Worm (Caenorhabditis elegans) whole organism, midembryonic: ENCODE data around the gene vps-45.

Experiments used
- T22C8.4 ChIP-seq: fragments of 200-800 bp; sonication (Bioruptor generic); IDR thresholded peaks from 2 replicates; pipeline ENCODE4 v1.3.6; 2022; ENCODE audit warnings: missing genetic modification characterization, missing compliant biosample characterization
- cog-1 ChIP-seq: sonication (generic microtip); optimal IDR thresholded peaks from 2 replicates; lab custom pipeline; 2016; ENCODE audit warnings: missing genetic modification characterization, missing compliant biosample characterization
- flt-1 ChIP-seq: fragments of 200-800 bp; sonication (Bioruptor generic); IDR thresholded peaks from 2 replicates; pipeline ENCODE4 v1.3.6; 2022; ENCODE audit warnings: missing genetic modification characterization, missing compliant biosample characterization
- klf-2 ChIP-seq: fragments of 200-800 bp; sonication (Bioruptor generic); conservative IDR thresholded peaks from 2 replicates; pipeline ENCODE4 v1.3.6; 2022; ENCODE audit warnings: missing genetic modification reagents, missing genetic modification characterization, missing compliant biosample characterization
- med-1 ChIP-seq: sonication (generic microtip); optimal IDR thresholded peaks from 2 replicates; lab custom pipeline; 2017; ENCODE audit warnings: missing genetic modification characterization, mild to moderate bottlenecking, missing compliant biosample characterization, antibody characterized with exemption, missing genetic modification reagents; ENCODE audit not compliant: insufficient read depth
- ref-1 ChIP-seq: fragments of 200-800 bp; sonication (Bioruptor generic); conservative IDR thresholded peaks from 2 replicates; pipeline ENCODE4 v1.3.6; 2022; ENCODE audit warnings: missing genetic modification reagents, missing genetic modification characterization, missing compliant biosample characterization
- tab-1 ChIP-seq: fragments of 200-800 bp; sonication (Bioruptor generic); IDR thresholded peaks from 2 replicates; pipeline ENCODE4 v1.3.6; 2022; ENCODE audit warnings: missing genetic modification characterization, missing compliant biosample characterization
- ztf-23 ChIP-seq: fragments of 200-800 bp; sonication (Bioruptor generic); IDR thresholded peaks from 2 replicates; pipeline ENCODE4 v1.3.6; 2022; ENCODE audit warnings: missing genetic modification reagents, missing genetic modification characterization, missing compliant biosample characterization
- ztf-29 ChIP-seq: fragments of 200-800 bp; sonication (Bioruptor generic); IDR thresholded peaks from 2 replicates; pipeline ENCODE4 v1.3.6; 2022; ENCODE audit warnings: missing genetic modification reagents, missing genetic modification characterization, missing compliant biosample characterization

The vps-45 gene

ce11 chrX:1005026-1005425 is 30.4 kb upstream of the vps-45 start:
- TF ChIP-seq ref-1 (GFP tag; lab: Robert Waterston, UW) (no peak), tab-1 (GFP tag; lab: Robert Waterston, UW) (no peak), cog-1 (tag; lab: Kevin White, UChicago) (no peak), ztf-29 (GFP tag; lab: Robert Waterston, UW) (no peak), ztf-23 (no peak), klf-2 (no peak), flt-1 (no peak), med-1 (GFP tag; lab: Kevin White, UChicago) (no peak)

ce11 chrX:1004037-1004436 is 29.4 kb upstream of the vps-45 start, which contains the start of gene cutl-21:
Gene cutl-21, plus strand, starts transcription at chrX:1004337.
- TF ChIP-seq ztf-23 (no peak), med-1 (GFP tag; lab: Kevin White, UChicago) (no peak), klf-2 (no peak), T22C8.4 (GFP tag; lab: Robert Waterston, UW) (no peak), tab-1 (GFP tag; lab: Robert Waterston, UW) (no peak), cog-1 (tag; lab: Kevin White, UChicago) (no peak), ztf-29 (GFP tag; lab: Robert Waterston, UW) (no peak), ref-1 (GFP tag; lab: Robert Waterston, UW) (no peak), flt-1 (no peak)

ce11 chrX:994678-995077 is 20.0 kb upstream of the vps-45 start:
- TF ChIP-seq tab-1 (GFP tag; lab: Robert Waterston, UW) = no peak
- no peak for TF ChIP-seq klf-2
- no peak for TF ChIP-seq T22C8.4 (GFP tag; lab: Robert Waterston, UW)
- no peak for TF ChIP-seq ztf-29 (GFP tag; lab: Robert Waterston, UW)
- no peak for TF ChIP-seq ztf-23
- no peak for TF ChIP-seq ref-1 (GFP tag; lab: Robert Waterston, UW)
- TF ChIP-seq cog-1 (tag; lab: Kevin White, UChicago) = no peak
- no peak for TF ChIP-seq flt-1
- TF ChIP-seq med-1 (GFP tag; lab: Kevin White, UChicago) = no peak

ce11 chrX:992650-993403 is 18.2 kb upstream of the vps-45 start:
- TF ChIP-seq ztf-29 (GFP tag; lab: Robert Waterston, UW) = peak; percentile 26; the same call in 1 of the 2 replicates
- TF ChIP-seq flt-1 = peak; percentile 60; the same call in 1 of the 2 replicates
- TF ChIP-seq cog-1 (tag; lab: Kevin White, UChicago) = peak; percentile 37
- TF ChIP-seq T22C8.4 (GFP tag; lab: Robert Waterston, UW) = no peak
- TF ChIP-seq klf-2 = 0 out of 2 replicates have a peak, but pooled peaks have one; percentile 14
- TF ChIP-seq ztf-23 = no peak
- 0 out of 2 replicates have a peak, but pooled peaks have one; percentile 57 for TF ChIP-seq tab-1 (GFP tag; lab: Robert Waterston, UW)

ce11 chrX:991274-991673 is 16.6 kb upstream of the vps-45 start, which contains the start of the genes C09E10.3 and dgk-1:
Gene C09E10.3, minus strand, starts transcription at chrX:991374.
Gene dgk-1, minus strand, starts transcription at chrX:991456.
- TF ChIP-seq klf-2 (no peak), T22C8.4 (GFP tag; lab: Robert Waterston, UW) (no peak), ztf-29 (GFP tag; lab: Robert Waterston, UW) (no peak)

- no peak for TF ChIP-seq ztf-29 (GFP tag; lab: Robert Waterston, UW)
- no peak for TF ChIP-seq cog-1 (tag; lab: Kevin White, UChicago)
- no peak for TF ChIP-seq T22C8.4 (GFP tag; lab: Robert Waterston, UW)
- TF ChIP-seq klf-2 = no peak
- peak; percentile 38; the same call in 1 of the 2 replicates for TF ChIP-seq ztf-23
- peak; percentile 39; the same call in 1 of the 2 replicates for TF ChIP-seq flt-1
- TF ChIP-seq tab-1 (GFP tag; lab: Robert Waterston, UW) = no peak
- TF ChIP-seq ref-1 (GFP tag; lab: Robert Waterston, UW) = no peak
Observed at ce11 chrX:986463-986862, 11.8 kb upstream of the vps-45 start.

ce11 chrX:982598-982997 is 8.0 kb upstream of the vps-45 start:
- no peak for TF ChIP-seq ref-1 (GFP tag; lab: Robert Waterston, UW)
- no peak for TF ChIP-seq ztf-29 (GFP tag; lab: Robert Waterston, UW)
- no peak for TF ChIP-seq cog-1 (tag; lab: Kevin White, UChicago)
- TF ChIP-seq med-1 (GFP tag; lab: Kevin White, UChicago) = no peak
- no peak for TF ChIP-seq flt-1
- TF ChIP-seq ztf-23 = no peak

ce11 chrX:980252-981009 is 5.8 kb upstream of the vps-45 start, which contains the start of gene C44C1.1:
Gene C44C1.1, plus strand, starts transcription at chrX:980776.
- TF ChIP-seq ztf-29 (GFP tag; lab: Robert Waterston, UW) (no peak), T22C8.4 (GFP tag; lab: Robert Waterston, UW) (no peak)

- TF ChIP-seq cog-1 (tag; lab: Kevin White, UChicago) = no peak
- TF ChIP-seq med-1 (GFP tag; lab: Kevin White, UChicago) = no peak
Observed at ce11 chrX:977958-978686, 3.5 kb upstream of the vps-45 start, which contains the start of gene abhd-3.2. Gene abhd-3.2, minus strand, starts transcription at chrX:978008.
